Fruit fly (Drosophila melanogaster): ENCODE data around the gene CG3223.

DNA sequence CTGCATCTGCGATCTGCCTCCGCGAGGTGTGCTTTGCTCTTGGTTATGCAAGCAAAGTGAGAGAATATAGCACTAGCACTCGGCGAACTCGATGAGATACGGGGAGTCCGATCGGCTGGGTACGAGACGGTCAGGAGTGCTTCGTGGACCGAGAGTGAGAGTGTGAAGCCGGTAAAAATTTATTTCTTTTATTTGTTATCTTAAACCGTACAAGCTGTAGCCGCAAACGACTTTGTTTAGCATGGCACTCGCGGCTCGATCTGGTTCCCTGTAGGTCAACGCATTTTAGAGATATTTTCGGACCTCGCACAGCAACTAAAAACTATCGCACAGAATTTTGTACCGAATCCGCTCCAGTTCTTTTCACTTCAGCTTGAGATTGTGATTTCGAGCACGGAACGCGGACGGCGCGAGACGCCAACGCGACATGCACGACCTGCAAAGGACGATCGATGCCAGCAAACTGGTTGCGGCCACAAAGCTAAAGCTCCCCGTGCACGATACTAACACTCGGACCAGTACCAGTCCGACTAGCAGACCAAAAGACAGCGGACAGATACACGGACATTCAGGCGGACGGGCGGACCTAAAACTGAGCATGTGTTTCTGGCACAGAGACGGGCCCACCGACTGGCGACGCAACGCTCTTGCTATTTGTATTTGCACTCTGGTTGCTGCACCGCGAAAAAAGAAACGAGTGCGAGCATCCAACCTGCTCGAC, 42.5 kb upstream of the CG3223 start:
- no peak; the same call in none of the 3 replicates for TF ChIP-seq fd96Ca (GFP tag; IDR thresholded peaks at IDR 0.05)
- peak; percentile 62 for TF ChIP-seq CG12605 (GFP tag; IDR thresholded peaks at IDR 0.05)
- no peak for TF ChIP-seq Snoo (tag; optimal IDR thresholded peaks at IDR 0.05)
- peak; percentile 76 for TF ChIP-seq CG4496 (GFP tag; IDR thresholded peaks at IDR 0.05)
- no peak for TF ChIP-seq rn (GFP tag; IDR thresholded peaks at IDR 0.05)
- TF ChIP-seq CG14655 (GFP tag; optimal IDR thresholded peaks at IDR 0.05), result no peak
- TF ChIP-seq CG8301 (tag; optimal IDR thresholded peaks at IDR 0.05), result no peak
- TF ChIP-seq CG32121 (GFP tag; IDR thresholded peaks at IDR 0.05), result peak; percentile 12; the same call in 1 of the 2 replicates
- no peak for TF ChIP-seq CG10348 (GFP tag; IDR thresholded peaks at IDR 0.05)

Data from whole organism, pupa.